Fruit fly (Drosophila melanogaster) whole organism, wandering third instar larva: ENCODE results near the gene MED1.

Source experiments
- Abd-B ChIP-seq: fragments of >200 bp; optimal IDR thresholded peaks from 2 replicates; lab custom pipeline; 2017; ENCODE audit warnings: missing biosample characterization, missing genetic modification characterization
- CG32264 ChIP-seq: fragments of 200-800 bp; sonication (Bioruptor generic); optimal IDR thresholded peaks from 2 replicates; lab custom pipeline; 2016; ENCODE audit warnings: missing biosample characterization, missing genetic modification characterization
- CG9705 ChIP-seq: fragments of 200-800 bp; sonication (Bioruptor generic); optimal IDR thresholded peaks from 2 replicates; lab custom pipeline; 2018; ENCODE audit warnings: missing biosample characterization, mild to moderate bottlenecking, missing genetic modification characterization
- CrebA ChIP-seq: fragments of 200-800 bp; sonication (Bioruptor generic); optimal IDR thresholded peaks from 2 replicates; lab custom pipeline; 2016; ENCODE audit warnings: missing biosample characterization, mild to moderate bottlenecking, missing genetic modification characterization, borderline replicate concordance
- Dfd ChIP-seq: fragments of >200 bp; optimal IDR thresholded peaks from 2 replicates; lab custom pipeline; 2017; ENCODE audit warnings: missing biosample characterization, missing genetic modification characterization
- Dif ChIP-seq: fragments of 200-275, 200-300 bp; sonication (Bioruptor generic); optimal IDR thresholded peaks from 2 replicates; lab custom pipeline; 2018; ENCODE audit warnings: missing biosample characterization, missing genetic modification characterization; ENCODE audit not compliant: partially characterized antibody
- GATAd ChIP-seq: sonication (Bioruptor generic); optimal IDR thresholded peaks from 2 replicates; lab custom pipeline; 2016; ENCODE audit warnings: missing biosample characterization, missing genetic modification characterization
- HLH106 ChIP-seq: fragments of 200-800 bp; optimal IDR thresholded peaks from 3 replicates; lab custom pipeline; 2019; ENCODE audit warnings: missing biosample characterization, mild to moderate bottlenecking, missing genetic modification characterization, moderate library complexity
- Hnf4 ChIP-seq: fragments of 200-800 bp; sonication (Bioruptor generic); optimal IDR thresholded peaks from 2 replicates; lab custom pipeline; 2016; ENCODE audit warnings: missing biosample characterization, mild to moderate bottlenecking, missing genetic modification characterization
- Hr78 ChIP-seq: fragments of >200 bp; optimal IDR thresholded peaks from 2 replicates; lab custom pipeline; 2017; ENCODE audit warnings: missing biosample characterization, missing genetic modification characterization
- Hr83 ChIP-seq: fragments of 200-300 bp; sonication (Bioruptor generic); optimal IDR thresholded peaks from 2 replicates; lab custom pipeline; 2016; ENCODE audit warnings: missing biosample characterization, mild to moderate bottlenecking, missing genetic modification characterization, moderate library complexity; ENCODE audit not compliant: poor library complexity, severe bottlenecking
- Jra ChIP-seq: sonication (Bioruptor generic); optimal IDR thresholded peaks from 2 replicates; lab custom pipeline; 2016; ENCODE audit warnings: missing biosample characterization, missing genetic modification characterization
- Mio ChIP-seq: sonication (Bioruptor generic); optimal IDR thresholded peaks from 2 replicates; lab custom pipeline; 2016; ENCODE audit warnings: missing biosample characterization, missing genetic modification characterization
- Myc ChIP-seq: fragments of >200 bp; optimal IDR thresholded peaks from 2 replicates; lab custom pipeline; 2017
- N ChIP-seq: fragments of >200 bp; optimal IDR thresholded peaks from 2 replicates; lab custom pipeline; 2018; ENCODE audit warnings: missing biosample characterization, missing external identifiers, missing genetic modification characterization
- OdsH ChIP-seq: fragments of 200-800 bp; sonication (Bioruptor generic); optimal IDR thresholded peaks from 2 replicates; lab custom pipeline; 2016; ENCODE audit warnings: missing biosample characterization, mild to moderate bottlenecking, missing genetic modification characterization
- Rel ChIP-seq, 2 experiments: fragments of 200-800 bp; sonication (Bioruptor generic) in 1 of 2; optimal IDR thresholded peaks; 2 replicates in 1 of 2; 3 replicates in 1 of 2; lab custom pipeline; 2016 to 2019; ENCODE audit warnings: mild to moderate bottlenecking in 2 of 2, missing biosample characterization in 2 of 2, missing genetic modification characterization in 2 of 2, moderate library complexity in 1 of 2
- Sp1 ChIP-seq: fragments of 200-800 bp; sonication (Bioruptor generic); optimal IDR thresholded peaks from 3 replicates; lab custom pipeline; 2019; ENCODE audit warnings: missing biosample characterization, mild to moderate bottlenecking, missing genetic modification characterization, moderate library complexity
- Vsx2 ChIP-seq: fragments of 200-300, 225-300 bp; sonication (Bioruptor generic); optimal IDR thresholded peaks from 2 replicates; lab custom pipeline; 2018; ENCODE audit warnings: missing biosample characterization, missing genetic modification characterization; ENCODE audit not compliant: partially characterized antibody
- br ChIP-seq: fragments of 200-800 bp; sonication (Bioruptor generic); optimal IDR thresholded peaks from 2 replicates; lab custom pipeline; 2016; ENCODE audit warnings: missing biosample characterization, missing genetic modification characterization
- brk ChIP-seq: fragments of 200-800 bp; sonication (Bioruptor generic); optimal IDR thresholded peaks from 2 replicates; lab custom pipeline; 2016; ENCODE audit warnings: missing biosample characterization, mild to moderate bottlenecking, missing genetic modification characterization
- dl ChIP-seq, 2 experiments: fragments of 175-275, 200-275 bp in 1 of 2; fragments of 200-275 bp in 1 of 2; sonication (Bioruptor generic); optimal IDR thresholded peaks; lab custom pipeline; 2018; ENCODE audit warnings: mild to moderate bottlenecking in 2 of 2, missing biosample characterization in 2 of 2, missing genetic modification characterization in 2 of 2, moderate library complexity in 2 of 2; ENCODE audit not compliant: partially characterized antibody in 2 of 2, insufficient read depth in 1 of 2
- dmrt93B ChIP-seq: fragments of 200-800 bp; sonication (Bioruptor generic); optimal IDR thresholded peaks from 2 replicates; lab custom pipeline; 2018; ENCODE audit warnings: missing biosample characterization, mild to moderate bottlenecking, missing genetic modification characterization
- dsf ChIP-seq: sonication (Bioruptor generic); optimal IDR thresholded peaks from 2 replicates; lab custom pipeline; 2016; ENCODE audit warnings: missing biosample characterization, missing genetic modification characterization, borderline replicate concordance
- ey ChIP-seq: fragments of 200-800 bp; sonication (Bioruptor generic); optimal IDR thresholded peaks from 2 replicates; lab custom pipeline; 2016; ENCODE audit warnings: missing biosample characterization, missing genetic modification characterization
- foxo ChIP-seq, 2 experiments: fragments of 200-800 bp; sonication (Bioruptor generic); optimal IDR thresholded peaks; 2 replicates in 1 of 2; 3 replicates in 1 of 2; lab custom pipeline; 2016 to 2017; ENCODE audit warnings: missing biosample characterization in 2 of 2, missing genetic modification characterization in 2 of 2
- fru ChIP-seq: fragments of 200-800 bp; sonication (Bioruptor generic); optimal IDR thresholded peaks from 3 replicates; lab custom pipeline; 2016; ENCODE audit warnings: missing biosample characterization, mild to moderate bottlenecking, missing genetic modification characterization
- h ChIP-seq: fragments of 200-800 bp; sonication (Bioruptor generic); optimal IDR thresholded peaks from 3 replicates; lab custom pipeline; 2016; ENCODE audit warnings: missing biosample characterization, mild to moderate bottlenecking, missing genetic modification characterization
- jim ChIP-seq: fragments of 175-275, 200-325 bp; sonication (Bioruptor generic); optimal IDR thresholded peaks from 2 replicates; lab custom pipeline; 2016; ENCODE audit warnings: missing biosample characterization, mild to moderate bottlenecking, missing genetic modification characterization
- lola ChIP-seq: fragments of >200 bp; optimal IDR thresholded peaks from 2 replicates; lab custom pipeline; 2017; ENCODE audit warnings: missing biosample characterization, missing genetic modification characterization
- pan ChIP-seq: fragments of >200 bp; optimal IDR thresholded peaks from 2 replicates; lab custom pipeline; 2017
- psq ChIP-seq: fragments of 200-800 bp; sonication (Bioruptor generic); optimal IDR thresholded peaks from 3 replicates; lab custom pipeline; 2017; ENCODE audit warnings: missing biosample characterization, mild to moderate bottlenecking, missing genetic modification characterization, moderate library complexity
- rgr ChIP-seq: fragments of 200-800 bp; sonication (Bioruptor generic); optimal IDR thresholded peaks from 3 replicates; lab custom pipeline; 2016; ENCODE audit warnings: missing biosample characterization, mild to moderate bottlenecking, missing genetic modification characterization
- sage ChIP-seq: fragments of 200-800 bp; sonication (Bioruptor generic); optimal IDR thresholded peaks from 2 replicates; lab custom pipeline; 2016; ENCODE audit warnings: missing biosample characterization, mild to moderate bottlenecking, missing genetic modification characterization
- sv ChIP-seq: fragments of 200-800 bp; sonication (Bioruptor generic); optimal IDR thresholded peaks from 3 replicates; lab custom pipeline; 2016; ENCODE audit warnings: missing biosample characterization, missing genetic modification characterization
- tai ChIP-seq: sonication (Bioruptor generic); optimal IDR thresholded peaks from 2 replicates; lab custom pipeline; 2016; ENCODE audit warnings: missing biosample characterization, missing genetic modification characterization
- usp ChIP-seq: fragments of >200 bp; optimal IDR thresholded peaks from 2 replicates; lab custom pipeline; 2017; ENCODE audit warnings: missing biosample characterization, missing genetic modification characterization
- woc ChIP-seq: sonication (Bioruptor generic); optimal IDR thresholded peaks from 2 replicates; lab custom pipeline; 2016; ENCODE audit warnings: missing biosample characterization, mild to moderate bottlenecking, missing genetic modification characterization

The MED1 gene

dm6 chr3L:21644607-21645006, 10.4 kb upstream of the MED1 start, which contains the start of gene CG43980 (continued):
- no peak for TF ChIP-seq Mio (GFP tag; lab: Kevin White, UChicago)
- TF ChIP-seq foxo (GFP tag; optimal IDR thresholded peaks at IDR 0.05; lab: Kevin White, UChicago) = no peak
- TF ChIP-seq Abd-B (GFP tag; lab: Kevin White, UChicago) = no peak

- TF ChIP-seq woc = peak; percentile 17
- no peak for TF ChIP-seq pan (lab: Kevin White, UChicago)
Observed at dm6 chr3L:21644176-21644575, 9.9 kb upstream of the MED1 start.

dm6 chr3L:21642908-21643572, 8.8 kb upstream of the MED1 start:
- TF ChIP-seq sv (GFP tag; lab: Kevin White, UChicago) (no peak), CrebA (GFP tag; lab: Kevin White, UChicago) (no peak), HLH106 (tag; lab: Kevin White, UChicago) (no peak), h (GFP tag; lab: Kevin White, UChicago) (no peak), CG9705 (GFP tag; lab: Kevin White, UChicago) (no peak), Vsx2 (GFP tag; lab: Kevin White, UChicago) (no peak), br (GFP tag; lab: Kevin White, UChicago) (no peak), dsf (GFP tag; lab: Kevin White, UChicago) (no peak), OdsH (GFP tag; lab: Kevin White, UChicago) (no peak), Rel (GFP tag; optimal IDR thresholded peaks at IDR 0.05; lab: Kevin White, UChicago) (no peak), Rel (tag; optimal IDR thresholded peaks at IDR 0.05; lab: Kevin White, UChicago) (no peak), rgr (GFP tag; lab: Kevin White, UChicago) (no peak), fru (GFP tag; lab: Kevin White, UChicago) (no peak), Dfd (GFP tag; lab: Kevin White, UChicago) (no peak)

DNA sequence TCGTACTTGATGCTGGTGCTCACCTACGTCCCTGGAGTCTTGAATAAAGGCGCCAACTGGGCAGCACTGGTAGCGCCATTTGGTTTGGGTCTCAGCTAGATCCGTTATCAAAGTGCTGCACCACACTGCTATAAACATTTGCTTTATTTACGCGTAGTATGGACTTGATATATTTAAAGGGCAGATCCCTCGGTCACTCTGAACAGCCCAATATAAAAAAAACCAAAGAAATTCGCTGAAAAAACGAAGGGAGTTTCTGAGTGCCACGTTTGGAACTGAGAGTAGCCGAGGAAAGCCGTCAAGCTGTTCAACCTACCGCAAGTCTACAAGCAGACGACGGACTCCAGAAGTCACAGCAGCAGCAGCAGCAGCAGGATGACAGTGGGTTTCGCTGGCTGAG, 6.6 kb upstream of the MED1 start, which contains the start of gene Atox1:
TSS of gene Atox1 (plus strand) at position 181 of the 400 bp plus-strand sequence.
- TF ChIP-seq Mio (GFP tag; lab: Kevin White, UChicago) (no peak), foxo (GFP tag; optimal IDR thresholded peaks at IDR 0.05; lab: Kevin White, UChicago) (no peak), CG32264 (GFP tag; lab: Kevin White, UChicago) (no peak), usp (no peak), br (GFP tag; lab: Kevin White, UChicago) (no peak), sage (no peak), OdsH (GFP tag; lab: Kevin White, UChicago) (peak; percentile 5), brk (GFP tag; lab: Kevin White, UChicago) (no peak), N (GFP tag; lab: Kevin White, UChicago) (no peak), Myc (lab: Kevin White, UChicago) (peak; percentile 74), Hnf4 (GFP tag; lab: Kevin White, UChicago) (no peak), Dfd (GFP tag; lab: Kevin White, UChicago) (no peak), Sp1 (GFP tag; lab: Kevin White, UChicago) (peak; percentile 46), dl (GFP tag; optimal IDR thresholded peaks at IDR 0.05; lab: Kevin White, UChicago; ENCODE audit: insufficient read depth in 1 of 2, partially characterized antibody in 2 of 2) (no peak), GATAd (GFP tag; lab: Kevin White, UChicago) (no peak), Vsx2 (GFP tag; lab: Kevin White, UChicago) (no peak), Abd-B (GFP tag; lab: Kevin White, UChicago) (no peak), dmrt93B (GFP tag; lab: Kevin White, UChicago) (peak; percentile 27), ey (GFP tag; lab: Kevin White, UChicago) (no peak), CrebA (GFP tag; lab: Kevin White, UChicago) (no peak), Hr83 (GFP tag; lab: Kevin White, UChicago) (no peak), fru (GFP tag; lab: Kevin White, UChicago) (no peak), HLH106 (tag; lab: Kevin White, UChicago) (peak; percentile 56), Jra (GFP tag; lab: Kevin White, UChicago) (no peak), Hr78 (GFP tag; lab: Kevin White, UChicago) (no peak), dsf (GFP tag; lab: Kevin White, UChicago) (no peak), Rel (GFP tag; optimal IDR thresholded peaks at IDR 0.05; lab: Kevin White, UChicago) (no peak), Rel (tag; optimal IDR thresholded peaks at IDR 0.05; lab: Kevin White, UChicago) (peak; percentile 63), jim (GFP tag; lab: Kevin White, UChicago) (peak; percentile 7), Dif (GFP tag; lab: Kevin White, UChicago) (no peak), tai (GFP tag; lab: Kevin White, UChicago) (no peak), lola (GFP tag; lab: Kevin White, UChicago) (no peak), woc (no peak), CG9705 (GFP tag; lab: Kevin White, UChicago) (peak; percentile 70), sv (GFP tag; lab: Kevin White, UChicago) (peak; percentile 10), rgr (GFP tag; lab: Kevin White, UChicago) (peak; percentile 45), h (GFP tag; lab: Kevin White, UChicago) (peak; percentile 15), psq (GFP tag; lab: Kevin White, UChicago) (no peak), pan (lab: Kevin White, UChicago) (no peak)
